Fruit fly (Drosophila melanogaster): ENCODE data around the gene CG33552.

- TF ChIP-seq pan (optimal IDR thresholded peaks at IDR 0.05) (no peak), psq (optimal IDR thresholded peaks at IDR 0.05) (no peak), Dll (optimal IDR thresholded peaks at IDR 0.05) (no peak), CG8478 (optimal IDR thresholded peaks at IDR 0.05) (no peak)
Measured at dm6 chr2L:16637335-16637734, 45.0 kb upstream of the CG33552 start.
